Worm (Caenorhabditis elegans): ENCODE data around the gene coq-3.
"Not testable (repeated sequence)": the region's sequence is repeated elsewhere in the genome, so short reads cannot be mapped to it uniquely, and the experiment has no call there.

coq-3 gene

DNA sequence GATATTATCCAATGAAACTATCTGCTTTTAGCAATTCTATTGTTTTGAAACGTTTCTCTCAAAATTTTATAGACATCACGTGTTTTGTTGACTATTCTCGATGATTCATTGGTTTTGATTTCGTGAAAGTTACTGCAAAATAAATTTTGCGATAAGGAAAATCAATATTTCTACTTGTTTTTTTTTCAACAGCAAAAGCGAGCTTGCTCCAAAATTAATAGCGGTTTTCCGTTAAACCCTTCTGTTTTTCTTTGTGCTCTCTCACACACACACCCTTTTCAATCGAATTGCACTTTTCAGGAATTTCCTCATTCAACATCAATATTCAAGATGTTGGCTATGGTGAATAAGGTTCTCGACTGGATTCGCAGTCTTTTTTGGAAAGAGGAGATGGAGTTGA, 1.7 kb upstream of the coq-3 start, which contains the start of gene arl-8:
TSS of gene arl-8 (plus strand) at position 301 of the 400 bp plus-strand sequence.
- TF ChIP-seq unc-62 (GFP tag; optimal IDR thresholded peaks at IDR 0.05), result no peak

DNA sequence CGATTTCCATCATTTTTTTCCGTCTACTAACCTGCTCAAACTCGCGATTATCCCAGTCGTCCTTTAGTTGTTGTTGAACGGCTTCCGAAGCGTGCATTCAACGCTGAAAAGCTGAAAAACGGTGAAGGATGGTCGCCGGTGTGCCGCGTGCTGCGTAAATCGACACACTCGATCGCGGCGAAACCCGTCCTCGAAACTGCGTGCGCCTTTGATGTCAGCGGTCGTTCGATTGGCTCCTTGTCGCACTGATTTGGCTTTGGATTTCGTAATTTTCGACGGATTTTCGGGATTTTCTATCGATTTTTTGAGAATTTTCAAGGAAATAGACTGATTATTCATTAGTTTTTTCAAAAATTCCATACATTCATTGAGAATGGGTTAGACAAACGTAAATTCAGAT, 1.2 kb upstream of the coq-3 start, which contains the start of the genes Y57G11C.1147 and nuo-3:
TSS of gene Y57G11C.1147 (minus strand) at position 161 of the 400 bp plus-strand sequence.
TSS of gene nuo-3 (minus strand) at position 191 of the 400 bp plus-strand sequence.
- no peak for TF ChIP-seq unc-62 (GFP tag; optimal IDR thresholded peaks at IDR 0.05)

DNA sequence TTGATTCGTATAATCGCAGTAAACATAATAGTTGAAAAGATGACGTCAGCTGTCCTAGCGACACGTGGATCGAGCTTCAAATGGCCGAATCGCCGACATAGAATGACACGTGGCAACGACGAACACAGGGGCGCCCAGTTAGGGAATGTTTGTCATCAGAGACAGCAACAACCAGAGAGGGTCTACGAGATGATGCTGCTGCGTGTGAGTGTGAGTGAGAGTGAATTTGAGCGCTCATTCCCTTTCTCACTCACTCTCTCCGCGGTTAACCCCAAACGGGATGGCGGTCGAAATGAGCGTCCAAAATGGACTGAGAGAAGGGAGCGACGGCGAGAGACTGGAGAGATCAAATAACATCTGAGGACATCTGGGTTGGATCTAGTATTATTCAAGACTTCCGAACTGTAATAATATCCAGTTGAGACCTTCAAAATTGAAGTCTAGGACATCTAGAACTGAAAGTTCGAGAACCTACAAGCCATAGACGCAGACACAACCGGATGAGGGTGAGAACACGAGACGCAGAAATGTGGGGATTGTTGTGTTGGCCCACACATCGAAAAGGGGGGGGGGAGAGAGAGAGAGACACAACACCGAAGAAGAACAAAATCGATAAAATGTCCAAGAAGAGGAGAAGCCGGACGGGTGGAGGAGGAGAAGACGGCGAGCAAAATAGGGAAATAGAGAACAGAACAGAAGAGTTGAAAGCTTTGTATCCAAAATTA, 2.1 kb downstream of the coq-3 start:
- no peak for TF ChIP-seq unc-62 (GFP tag; optimal IDR thresholded peaks at IDR 0.05)

DNA sequence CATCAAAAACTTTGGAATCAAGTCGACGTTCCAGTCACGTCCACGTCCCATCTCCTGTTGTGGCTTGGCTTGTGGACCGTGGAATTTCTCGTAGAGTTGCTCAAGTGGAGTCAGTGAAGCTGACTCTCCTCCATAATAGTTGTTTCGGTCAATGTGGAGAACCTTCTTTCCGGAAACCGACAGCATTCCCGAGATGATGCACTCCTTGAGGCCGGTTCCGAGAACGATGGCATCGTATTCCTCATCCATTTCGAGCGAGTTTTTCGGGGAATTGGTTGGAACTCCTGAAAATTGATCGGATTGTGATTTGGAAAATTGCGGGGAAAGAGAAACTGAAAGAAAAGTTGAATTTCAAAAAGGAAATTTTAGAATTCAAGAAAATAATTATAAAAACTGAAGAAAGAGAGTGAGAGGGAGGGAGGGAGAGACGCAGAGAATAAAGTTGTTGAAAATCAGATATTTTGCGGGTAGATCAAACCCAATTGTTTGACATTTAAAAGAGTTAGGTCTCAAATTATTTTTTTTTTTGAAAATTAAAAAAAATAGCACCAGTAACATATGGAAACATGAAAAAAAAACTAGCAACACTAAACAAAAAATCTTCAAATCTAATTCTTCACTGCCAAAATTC, 3.4 kb downstream of the coq-3 start, which contains the start of gene gdi-1:
TSS of gene gdi-1 (minus strand) at position 286 of the 631 bp plus-strand sequence.
- TF ChIP-seq unc-62 (GFP tag; optimal IDR thresholded peaks at IDR 0.05), result no peak

DNA sequence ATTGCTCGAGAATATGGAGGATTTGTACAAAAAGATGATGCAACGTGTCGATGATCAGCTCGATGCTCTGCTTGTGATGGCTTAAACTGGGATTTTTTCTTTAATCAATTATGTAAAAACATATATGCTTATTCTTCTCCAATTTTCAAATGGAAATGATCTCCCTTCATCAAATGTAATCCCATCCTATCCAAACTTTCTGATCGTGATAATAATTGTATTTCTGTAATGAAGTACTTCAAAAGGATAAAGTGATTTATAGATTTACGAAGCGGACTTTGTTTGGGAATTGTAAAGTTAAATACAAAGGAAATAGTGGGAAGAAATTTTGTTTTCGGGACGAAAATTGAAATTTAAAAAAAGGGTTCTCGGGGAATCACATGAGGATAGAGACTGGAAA, 5.5 kb downstream of the coq-3 start:
- no peak for TF ChIP-seq unc-62 (GFP tag; optimal IDR thresholded peaks at IDR 0.05)

DNA sequence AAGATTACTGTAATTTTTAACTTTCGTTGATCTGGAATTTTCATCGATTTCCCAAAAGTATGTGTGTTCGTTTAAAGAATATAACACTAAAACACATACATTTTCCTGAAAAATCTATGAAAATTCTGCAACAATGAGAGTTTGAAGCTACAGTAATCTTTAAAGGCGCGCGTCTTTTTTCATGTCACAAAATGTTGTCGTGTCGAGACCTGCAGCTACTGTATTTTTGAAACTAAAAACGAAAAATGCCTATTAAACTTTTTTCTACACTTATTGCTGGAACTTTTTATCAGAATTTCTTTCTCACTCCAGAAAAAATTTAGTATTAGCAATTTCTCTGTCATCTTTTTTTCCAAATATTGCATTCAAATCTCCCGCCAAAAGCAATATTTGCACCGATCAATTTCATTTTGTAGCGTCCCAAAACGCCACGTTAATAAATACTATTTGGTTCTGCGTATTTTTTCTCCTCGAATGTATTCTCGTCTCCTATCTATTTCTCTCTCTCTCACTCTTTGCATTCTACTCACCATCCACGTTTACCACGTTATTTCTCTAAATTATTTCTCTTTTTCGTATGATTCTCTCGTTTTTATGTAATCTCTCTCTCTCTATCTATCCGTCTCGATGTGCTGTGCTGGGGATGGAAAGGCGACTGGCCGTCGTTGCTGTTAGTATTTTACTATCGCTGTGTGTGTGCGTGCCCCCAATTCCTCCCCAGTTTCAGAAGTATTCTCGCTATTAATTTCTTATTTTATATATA, 9.6 kb downstream of the coq-3 start, which contains the start of gene melo-1:
TSS of gene melo-1 (plus strand) at position 658 of the 763 bp plus-strand sequence.
- no peak for TF ChIP-seq unc-62 (GFP tag; optimal IDR thresholded peaks at IDR 0.05)

DNA sequence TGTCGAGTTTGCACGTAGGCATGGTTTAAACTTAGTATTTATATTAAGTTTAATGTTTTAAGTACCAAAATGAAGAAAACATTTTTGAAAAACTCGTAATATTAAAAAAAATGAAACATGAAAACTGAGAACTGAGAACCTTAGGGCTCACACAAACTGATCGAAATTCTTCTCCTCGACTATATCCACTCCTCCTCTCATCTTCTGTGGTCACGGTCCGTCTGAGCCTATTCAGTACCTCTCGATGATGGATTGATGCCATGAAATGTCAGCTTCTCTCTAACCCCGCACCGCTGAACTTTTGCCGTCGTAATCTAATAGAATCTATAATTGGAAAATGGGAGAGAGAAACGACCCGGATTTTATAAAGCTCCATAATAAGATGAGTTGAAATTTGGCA, 11.6 kb downstream of the coq-3 start, which contains the start of gene nlp-56:
TSS of gene nlp-56 (minus strand) at position 257 of the 400 bp plus-strand sequence.
- TF ChIP-seq unc-62 (GFP tag; optimal IDR thresholded peaks at IDR 0.05), result no peak

DNA sequence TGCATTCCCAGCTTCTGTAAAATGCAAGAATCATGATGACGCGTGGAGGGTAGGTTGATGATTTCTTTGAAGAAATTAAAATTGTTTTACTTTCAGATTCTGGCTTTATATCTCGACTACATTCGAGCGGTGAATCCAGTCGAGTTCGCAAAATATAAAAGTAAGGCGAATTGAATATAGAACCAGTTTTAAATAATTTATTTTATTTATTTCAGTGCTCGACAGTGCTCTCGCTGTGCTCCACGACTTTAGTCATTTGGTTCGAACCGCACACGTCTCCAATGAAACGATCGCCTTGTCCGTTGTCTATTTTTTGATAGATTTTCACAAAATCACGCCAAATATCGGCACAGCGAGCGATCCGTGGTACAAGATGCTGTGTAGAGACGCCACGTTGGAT, 13.9 kb downstream of the coq-3 start, which contains the start of gene Y57G11C.1130:
TSS of gene Y57G11C.1130 (plus strand) at position 301 of the 400 bp plus-strand sequence.
- no peak for TF ChIP-seq unc-62 (GFP tag; optimal IDR thresholded peaks at IDR 0.05)

DNA sequence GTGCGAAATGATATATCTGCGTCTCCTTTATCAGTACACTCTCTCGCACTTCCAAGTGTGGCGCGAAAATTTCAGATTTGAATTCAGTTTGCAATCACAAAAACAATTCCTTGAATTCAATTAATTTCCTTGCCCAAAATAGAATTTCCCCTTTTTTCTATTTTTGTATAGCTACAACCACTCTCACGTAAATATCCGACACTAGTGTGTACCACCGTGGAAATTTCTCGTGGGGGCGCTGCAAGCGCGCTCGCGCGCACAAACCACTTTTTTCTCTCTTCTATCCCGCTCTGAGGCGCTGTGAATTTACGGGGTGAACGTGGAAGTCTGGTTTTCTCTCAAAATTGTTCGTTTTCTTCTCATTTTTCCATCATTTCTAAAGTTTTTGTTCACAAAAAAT, 14.6 kb downstream of the coq-3 start, which contains the start of gene Y57G11C.8:
TSS of gene Y57G11C.8 (plus strand) at position 301 of the 400 bp plus-strand sequence.
- no peak for TF ChIP-seq unc-62 (GFP tag; optimal IDR thresholded peaks at IDR 0.05)

DNA sequence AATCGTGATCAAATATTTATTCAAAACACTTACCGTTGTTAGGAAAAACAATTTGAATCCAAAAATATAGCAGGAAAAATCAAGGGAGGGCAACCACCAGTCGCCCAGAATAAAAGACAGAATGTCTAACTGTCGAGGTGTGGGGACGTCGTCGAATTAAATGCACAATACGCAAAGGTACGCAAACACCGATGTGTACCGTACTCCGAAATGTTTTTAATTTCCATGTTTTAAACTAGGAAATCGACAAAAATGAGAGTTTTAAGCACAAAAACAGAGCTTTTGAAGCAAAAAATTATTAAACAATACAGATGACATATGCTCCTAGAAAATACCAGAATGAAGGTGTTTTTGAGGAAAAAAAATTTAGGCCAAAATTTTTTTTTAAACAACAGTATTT, 21.7 kb downstream of the coq-3 start, which contains the start of gene Y57G11C.51:
TSS of gene Y57G11C.51 (minus strand) at position 101 of the 400 bp plus-strand sequence.
- not testable (repeated sequence) for TF ChIP-seq unc-62 (GFP tag; optimal IDR thresholded peaks at IDR 0.05)

DNA sequence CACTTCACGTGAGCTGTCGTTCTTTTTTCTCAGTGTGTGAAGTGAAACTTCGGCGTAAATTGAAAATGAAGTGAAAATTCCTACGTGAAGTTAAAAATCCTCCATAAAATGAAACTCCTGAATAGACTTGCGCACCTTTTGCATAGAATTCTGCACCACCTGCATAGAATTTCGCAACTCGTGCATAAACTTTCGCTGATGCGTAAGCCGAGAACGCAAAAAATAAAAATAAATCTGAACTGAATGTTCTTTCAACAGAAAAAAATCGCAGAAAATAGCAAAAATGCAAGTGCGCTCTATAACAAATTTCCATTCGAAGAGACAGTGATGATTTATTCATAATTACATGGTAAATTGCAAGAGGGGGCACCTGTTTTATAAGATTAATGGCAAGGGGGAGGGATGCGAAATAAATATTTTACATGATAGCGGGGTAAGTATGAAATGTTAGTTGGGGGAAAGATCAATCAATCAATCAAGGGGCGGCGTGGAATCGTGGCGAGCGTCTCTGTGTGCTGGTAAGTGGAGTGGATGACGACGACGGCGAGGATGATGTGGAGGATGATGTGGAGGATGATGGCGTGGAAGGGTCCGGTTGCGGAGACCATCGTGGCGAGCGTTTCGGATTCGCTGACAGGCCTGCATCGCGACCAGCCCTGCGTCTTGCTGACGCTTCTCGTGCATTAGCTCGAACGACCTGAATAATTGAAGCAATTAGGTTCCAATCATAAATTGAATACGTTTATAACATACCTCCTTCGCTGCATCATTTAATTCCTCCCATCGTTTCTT, 22.6 kb downstream of the coq-3 start, which contains the start of gene Y57G11C.36:
TSS of gene Y57G11C.36 (minus strand) at position 502 of the 792 bp plus-strand sequence.
- no peak for TF ChIP-seq unc-62 (GFP tag; optimal IDR thresholded peaks at IDR 0.05)

DNA sequence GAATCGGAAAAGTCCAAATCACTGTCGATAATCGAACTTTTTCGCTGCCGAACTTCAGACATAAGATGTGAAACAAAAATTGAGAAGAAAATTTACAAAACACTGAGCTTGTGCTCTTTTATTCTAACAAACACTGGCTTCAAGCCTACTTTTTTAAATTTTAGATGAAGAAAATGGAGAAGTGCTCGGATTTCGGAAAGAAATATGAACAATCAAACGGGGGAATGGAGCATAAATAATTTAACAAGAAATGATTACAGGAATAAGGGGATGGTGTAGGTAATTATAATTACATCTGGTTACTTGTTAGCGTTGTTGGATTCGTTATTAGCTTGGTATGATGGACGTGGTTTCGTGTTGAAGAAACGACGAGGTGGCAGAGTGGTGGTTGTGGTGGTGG, 24.8 kb downstream of the coq-3 start, which contains the start of gene degl-1:
TSS of gene degl-1 (minus strand) at position 101 of the 400 bp plus-strand sequence.
- no peak for TF ChIP-seq unc-62 (GFP tag; optimal IDR thresholded peaks at IDR 0.05)

DNA sequence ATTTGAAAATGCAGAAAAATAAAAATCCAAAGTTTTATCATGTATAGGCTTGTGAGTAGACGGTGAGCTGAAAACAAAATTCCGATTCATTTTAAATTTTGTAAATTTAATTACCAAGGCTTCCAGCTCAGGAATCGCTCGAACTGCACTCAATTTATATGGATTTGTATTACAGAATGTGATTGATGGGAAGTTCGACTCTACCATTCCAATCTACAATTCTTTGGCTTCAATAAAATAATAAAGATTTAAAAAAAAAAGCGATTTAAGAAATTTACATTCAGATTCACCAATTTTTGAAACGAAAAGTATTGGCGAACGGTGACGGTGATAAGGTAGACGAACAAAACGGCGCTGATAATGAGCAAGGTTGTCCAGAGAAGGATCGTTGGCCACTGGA, 25.5 kb downstream of the coq-3 start:
- TF ChIP-seq unc-62 (GFP tag; optimal IDR thresholded peaks at IDR 0.05), result no peak

DNA sequence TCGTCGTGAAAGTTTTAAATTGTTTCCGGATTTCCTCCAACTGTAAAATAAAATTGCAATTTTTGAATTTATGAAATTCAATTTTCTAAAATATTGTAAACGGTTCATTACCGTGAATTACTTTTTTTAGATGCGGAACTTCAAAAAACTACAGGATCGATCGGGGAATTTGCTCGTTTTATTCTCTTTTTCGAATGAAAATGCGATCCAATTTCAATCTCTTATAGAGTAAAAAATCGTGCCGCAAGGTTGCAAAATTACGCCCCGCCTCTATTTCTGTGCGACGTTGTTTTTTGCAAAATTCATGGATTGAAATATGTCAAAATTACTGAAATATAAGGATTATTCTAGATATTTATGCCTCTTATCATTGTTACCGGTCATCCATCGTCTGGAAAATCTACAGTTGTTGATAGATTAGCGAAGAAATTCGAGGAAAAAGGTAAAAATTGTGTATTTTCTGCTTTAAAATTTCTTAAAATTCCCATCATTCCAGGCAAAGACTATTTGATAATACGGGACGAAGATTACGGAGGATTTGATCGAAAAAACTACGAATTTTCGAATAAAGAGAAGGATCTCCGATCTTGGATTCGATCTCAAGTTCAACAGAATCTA, 26.8 kb downstream of the coq-3 start, which contains the start of gene Y57G11C.43:
TSS of gene Y57G11C.43 (plus strand) at position 224 of the 618 bp plus-strand sequence.
- TF ChIP-seq unc-62 (GFP tag; optimal IDR thresholded peaks at IDR 0.05), result no peak
